Worm (Caenorhabditis elegans) whole organism, midembryonic: Measurements from ENCODE around the gene acn-1.

Source experiments
- med-1 ChIP-seq: sonication (generic microtip); optimal IDR thresholded peaks from 2 replicates; lab custom pipeline; 2017; ENCODE audit warnings: missing genetic modification characterization, mild to moderate bottlenecking, missing compliant biosample characterization, antibody characterized with exemption, missing genetic modification reagents; ENCODE audit not compliant: insufficient read depth
- ztf-23 ChIP-seq: fragments of 200-800 bp; sonication (Bioruptor generic); IDR thresholded peaks from 2 replicates; pipeline ENCODE4 v1.3.6; 2022; ENCODE audit warnings: missing genetic modification reagents, missing genetic modification characterization, missing compliant biosample characterization

DNA sequence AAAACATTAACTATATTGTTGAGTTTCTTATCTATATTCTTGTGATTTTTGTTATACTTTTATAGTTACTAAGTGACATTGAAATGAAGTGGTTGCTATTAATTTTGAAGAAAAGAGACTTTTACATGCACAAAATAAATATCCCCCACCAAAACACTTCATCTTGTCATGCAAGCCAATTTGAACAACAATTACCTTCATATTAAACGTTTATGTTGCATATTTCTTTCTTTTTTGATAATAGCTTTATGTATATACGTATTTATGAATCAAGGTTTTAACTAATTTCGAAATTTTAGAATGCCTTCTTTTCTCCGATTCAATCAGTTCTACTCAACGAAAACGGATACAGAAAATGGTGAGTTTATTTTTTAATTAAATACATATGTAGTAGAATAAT, 29.1 kb downstream of the acn-1 start, which contains the start of gene clc-7:
- TF ChIP-seq med-1 (no peak), ztf-23 (GFP tag; lab: Robert Waterston, UW) (no peak)
